Worm (Caenorhabditis elegans): Measurements from ENCODE around the gene rpn-12.

- TF ChIP-seq aly-2 (tag; optimal IDR thresholded peaks at IDR 0.05) (no peak), nhr-11 (tag; optimal IDR thresholded peaks at IDR 0.05) (no peak), nhr-237 (tag; optimal IDR thresholded peaks at IDR 0.05) (no peak), lsy-12 (tag; optimal IDR thresholded peaks at IDR 0.05) (no peak), ama-1 (optimal IDR thresholded peaks at IDR 0.05) (no peak), pha-4 (tag; optimal IDR thresholded peaks at IDR 0.05) (peak; percentile 90), nhr-28 (tag; optimal IDR thresholded peaks at IDR 0.05) (no peak), ceh-16 (tag; optimal IDR thresholded peaks at IDR 0.05) (no peak), nfya-1 (tag; optimal IDR thresholded peaks at IDR 0.05; ENCODE audit: insufficient read depth) (peak; percentile 83), ZK546.5 (tag; optimal IDR thresholded peaks at IDR 0.05) (no peak), fos-1 (tag; optimal IDR thresholded peaks at IDR 0.05) (no peak), lin-15B (tag; optimal IDR thresholded peaks at IDR 0.05) (peak; percentile 83)
Observed at ce11 chrII:11652679-11653174, at the start of gene rpn-12, which contains the start of gene rad-23.
